Fruit fly (Drosophila melanogaster): ENCODE results near the gene CG17271.

DNA sequence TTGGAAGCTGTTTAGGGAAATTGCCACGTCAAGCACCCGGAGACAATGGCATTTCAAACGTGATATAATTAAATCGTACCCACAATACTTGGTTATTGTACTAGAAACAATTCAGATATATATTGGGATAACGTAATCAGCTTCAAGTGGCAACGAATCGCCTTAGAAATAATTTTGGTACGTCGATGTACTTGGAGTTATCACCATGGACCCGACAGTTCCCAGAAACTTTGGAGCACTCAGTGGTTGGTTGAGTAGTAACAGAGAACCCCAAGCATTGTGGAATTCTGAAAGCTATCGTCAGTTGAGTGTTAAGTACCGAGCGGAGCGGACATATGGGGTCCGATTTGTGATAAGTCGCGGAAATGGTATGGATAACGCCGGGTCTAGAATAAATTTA is 20.2 kb upstream of the CG17271 start, which contains the start of gene CG15695:
- no peak for TF ChIP-seq CHES-1-like (GFP tag; optimal IDR thresholded peaks at IDR 0.05)
- TF ChIP-seq CG1647 (GFP tag; optimal IDR thresholded peaks at IDR 0.05) = no peak
- no peak for TF ChIP-seq Taf1 (GFP tag; IDR thresholded peaks at IDR 0.05)
- no peak for TF ChIP-seq Pdp1 (GFP tag; optimal IDR thresholded peaks at IDR 0.05)
- TF ChIP-seq CG18476 (GFP tag; optimal IDR thresholded peaks at IDR 0.05) = no peak
- TF ChIP-seq klu (GFP tag; IDR thresholded peaks at IDR 0.05) = no peak
